Fruit fly (Drosophila melanogaster) whole organism, embryonic: ENCODE results near the gene CG32276.

ENCODE experiments used
- CG10209 ChIP-seq: fragments of 200-800 bp; sonication (Bioruptor generic); optimal IDR thresholded peaks from 3 replicates; lab custom pipeline; 2017; ENCODE audit warnings: missing biosample characterization, mild to moderate bottlenecking, missing genetic modification characterization, missing genetic modification reagents
- CG11696 ChIP-seq: fragments of 200-800 bp; sonication (Bioruptor generic); IDR thresholded peaks from 2 replicates; pipeline ENCODE4 v1.3.6; 2022; ENCODE audit warnings: missing biosample characterization, missing genetic modification characterization
- CG12236 ChIP-seq: fragments of 200-800 bp; sonication (Bioruptor generic); optimal IDR thresholded peaks from 2 replicates; lab custom pipeline; 2016; ENCODE audit warnings: missing biosample characterization, missing genetic modification characterization
- CG12299 ChIP-seq: fragments of 200-800 bp; sonication (Bioruptor generic); optimal IDR thresholded peaks from 2 replicates; lab custom pipeline; 2018; ENCODE audit warnings: missing biosample characterization, mild to moderate bottlenecking, missing genetic modification characterization
- CG1233 ChIP-seq: fragments of 200-800 bp; sonication (Bioruptor generic); optimal IDR thresholded peaks from 4 replicates; lab custom pipeline; 2018; ENCODE audit warnings: missing biosample characterization, mild to moderate bottlenecking, missing genetic modification characterization
- CG12659 ChIP-seq: fragments of 200-800 bp; sonication (Bioruptor generic); optimal IDR thresholded peaks from 3 replicates; lab custom pipeline; 2017; ENCODE audit warnings: mild to moderate bottlenecking, missing biosample characterization, missing genetic modification reagents, missing genetic modification characterization
- CG12744 ChIP-seq: fragments of 200-800 bp; sonication (Bioruptor generic); optimal IDR thresholded peaks from 2 replicates; lab custom pipeline; 2016; ENCODE audit warnings: missing biosample characterization, missing genetic modification characterization
- CG12942 ChIP-seq: fragments of 200-800 bp; sonication (Bioruptor generic); optimal IDR thresholded peaks from 3 replicates; lab custom pipeline; 2016; ENCODE audit warnings: missing biosample characterization, missing genetic modification characterization
- CG14860 ChIP-seq: fragments of 200-800 bp; sonication (Bioruptor generic); IDR thresholded peaks from 3 replicates; pipeline ENCODE4 v1.3.6; 2022; ENCODE audit warnings: missing biosample characterization, missing genetic modification characterization; ENCODE audit not compliant: partially characterized antibody
- CG14965 ChIP-seq: fragments of 200-800 bp; sonication (Bioruptor generic); optimal IDR thresholded peaks from 2 replicates; lab custom pipeline; 2016; ENCODE audit warnings: missing biosample characterization, missing genetic modification characterization, borderline replicate concordance
- CG16779 ChIP-seq: fragments of 200-800 bp; sonication (Bioruptor generic); IDR thresholded peaks from 2 replicates; pipeline ENCODE4 v1.3.6; 2022; ENCODE audit warnings: missing biosample characterization, missing genetic modification characterization
- CG17186 ChIP-seq: fragments of 200-800 bp; sonication (Bioruptor generic); optimal IDR thresholded peaks from 3 replicates; lab custom pipeline; 2017; ENCODE audit warnings: missing biosample characterization, missing genetic modification reagents, missing genetic modification characterization
- CG2129 ChIP-seq: fragments of 200-800 bp; sonication (Bioruptor generic); IDR thresholded peaks from 2 replicates; pipeline ENCODE4 v1.3.6; 2022; ENCODE audit warnings: missing biosample characterization, missing genetic modification characterization; ENCODE audit not compliant: partially characterized antibody
- CG2889 ChIP-seq: fragments of 200-800 bp; sonication (Bioruptor generic); IDR thresholded peaks from 3 replicates; pipeline ENCODE4 v1.3.6; 2022; ENCODE audit warnings: missing biosample characterization, missing genetic modification characterization
- CG30431 ChIP-seq: fragments of 200-800 bp; sonication (Bioruptor generic); optimal IDR thresholded peaks from 2 replicates; lab custom pipeline; 2017; ENCODE audit warnings: missing biosample characterization, missing genetic modification characterization
- CG3163 ChIP-seq: fragments of 200-800 bp; sonication (Bioruptor generic); optimal IDR thresholded peaks from 3 replicates; lab custom pipeline; 2016; ENCODE audit warnings: missing biosample characterization, missing genetic modification characterization
- CG4360 ChIP-seq: fragments of 200-800 bp; sonication (Bioruptor generic); IDR thresholded peaks from 2 replicates; pipeline ENCODE4 v1.3.6; 2022; ENCODE audit warnings: missing biosample characterization, missing genetic modification characterization
- CG6765 ChIP-seq: fragments of 200-800 bp; sonication (Bioruptor generic); optimal IDR thresholded peaks from 3 replicates; lab custom pipeline; 2017; ENCODE audit warnings: missing biosample characterization, mild to moderate bottlenecking, missing genetic modification characterization
- CG7357 ChIP-seq: fragments of 200-800 bp; sonication (Bioruptor generic); IDR thresholded peaks from 3 replicates; pipeline ENCODE4 v1.3.6; 2022; ENCODE audit warnings: missing biosample characterization, missing genetic modification characterization
- CG7372 ChIP-seq: fragments of 200-800 bp; sonication (Bioruptor generic); IDR thresholded peaks from 2 replicates; pipeline ENCODE4 v1.3.6; 2022; ENCODE audit warnings: missing biosample characterization, missing genetic modification characterization
- CG7745 ChIP-seq: fragments of 200-800 bp; sonication (Bioruptor generic); optimal IDR thresholded peaks from 2 replicates; lab custom pipeline; 2018; ENCODE audit warnings: missing biosample characterization, mild to moderate bottlenecking, missing genetic modification characterization, moderate library complexity
- CG7839 ChIP-seq: fragments of 200-800 bp; sonication (Bioruptor generic); optimal IDR thresholded peaks from 3 replicates; lab custom pipeline; 2018; ENCODE audit warnings: missing biosample characterization, mild to moderate bottlenecking, missing genetic modification characterization, moderate library complexity
- CG9215 ChIP-seq: fragments of 200-800 bp; sonication (Bioruptor generic); IDR thresholded peaks from 2 replicates; pipeline ENCODE4 v1.3.6; 2022; ENCODE audit warnings: missing biosample characterization, missing genetic modification characterization
- Dbx ChIP-seq: fragments of 200-800 bp; sonication (Bioruptor generic); IDR thresholded peaks from 3 replicates; pipeline ENCODE4 v1.3.6; 2022; ENCODE audit warnings: missing biosample characterization, missing genetic modification characterization
- Doc3 ChIP-seq: fragments of 200-800 bp; sonication (Bioruptor generic); IDR thresholded peaks from 3 replicates; pipeline ENCODE4 v1.3.6; 2022; ENCODE audit warnings: missing biosample characterization, missing genetic modification characterization; ENCODE audit not compliant: partially characterized antibody
- Gug ChIP-seq: fragments of 200-800 bp; sonication (Bioruptor generic); IDR thresholded peaks from 4 replicates; pipeline ENCODE4 v1.3.6; 2022; ENCODE audit warnings: missing biosample characterization, missing genetic modification characterization
- HmgD ChIP-seq: fragments of 200-800 bp; sonication (Bioruptor generic); optimal IDR thresholded peaks from 3 replicates; lab custom pipeline; 2016; ENCODE audit warnings: missing biosample characterization, missing genetic modification characterization
- Mad ChIP-seq: fragments of 200-800 bp; sonication (Bioruptor generic); optimal IDR thresholded peaks from 2 replicates; lab custom pipeline; 2016; ENCODE audit warnings: missing biosample characterization, missing genetic modification characterization
- Meics ChIP-seq: fragments of 200-800 bp; sonication (Bioruptor generic); optimal IDR thresholded peaks from 2 replicates; lab custom pipeline; 2017; ENCODE audit warnings: missing biosample characterization, mild to moderate bottlenecking, missing genetic modification characterization
- Rx ChIP-seq: fragments of 200-800 bp; sonication (Bioruptor generic); IDR thresholded peaks from 2 replicates; pipeline ENCODE4 v1.3.6; 2022; ENCODE audit warnings: missing biosample characterization, missing genetic modification characterization
- Side ChIP-seq: fragments of 200-800 bp; sonication (Bioruptor generic); optimal IDR thresholded peaks from 2 replicates; lab custom pipeline; 2016; ENCODE audit warnings: missing biosample characterization, missing genetic modification characterization
- abd-A ChIP-seq: fragments of 200-800 bp; sonication (Bioruptor generic); optimal IDR thresholded peaks from 3 replicates; lab custom pipeline; 2019; ENCODE audit warnings: missing biosample characterization, mild to moderate bottlenecking, missing genetic modification characterization, moderate library complexity
- al ChIP-seq: fragments of 200-800 bp; sonication (Bioruptor generic); IDR thresholded peaks from 2 replicates; pipeline ENCODE4 v1.3.6; 2022; ENCODE audit warnings: missing biosample characterization, missing genetic modification characterization
- bigmax ChIP-seq: fragments of 200-800 bp; sonication (Bioruptor generic); optimal IDR thresholded peaks from 2 replicates; lab custom pipeline; 2018; ENCODE audit warnings: missing biosample characterization, mild to moderate bottlenecking, missing genetic modification characterization
- br ChIP-seq: fragments of >200 bp; optimal IDR thresholded peaks from 2 replicates; lab custom pipeline; 2017
- chn ChIP-seq: fragments of 200-800 bp; sonication (Bioruptor generic); optimal IDR thresholded peaks from 2 replicates; lab custom pipeline; 2016; ENCODE audit warnings: missing biosample characterization, missing genetic modification characterization
- eve ChIP-seq, 2 experiments: fragments of >200 bp; optimal IDR thresholded peaks; 2 replicates each; lab custom pipeline; 2017; ENCODE audit warnings: missing biosample characterization in 2 of 2, missing genetic modification characterization in 2 of 2
- fd102C ChIP-seq: fragments of 200-800 bp; sonication (Bioruptor generic); optimal IDR thresholded peaks from 2 replicates; lab custom pipeline; 2018; ENCODE audit warnings: missing biosample characterization, mild to moderate bottlenecking, missing genetic modification characterization, moderate library complexity
- fd3F ChIP-seq: fragments of 200-800 bp; sonication (Bioruptor generic); optimal IDR thresholded peaks from 2 replicates; lab custom pipeline; 2018; ENCODE audit warnings: missing biosample characterization, mild to moderate bottlenecking, missing genetic modification characterization, moderate library complexity
- fd96Cb ChIP-seq: fragments of 200-800 bp; sonication (Bioruptor generic); optimal IDR thresholded peaks from 2 replicates; lab custom pipeline; 2018; ENCODE audit warnings: missing biosample characterization, mild to moderate bottlenecking, missing genetic modification characterization, moderate library complexity
- grn ChIP-seq: fragments of 200-800 bp; sonication (Bioruptor generic); optimal IDR thresholded peaks from 3 replicates; lab custom pipeline; 2017; ENCODE audit warnings: missing biosample characterization, missing genetic modification characterization
- hb ChIP-seq: fragments of 200-800 bp; sonication (Bioruptor generic); IDR thresholded peaks from 3 replicates; pipeline ENCODE4 v1.3.6; 2022; ENCODE audit warnings: missing biosample characterization, missing genetic modification characterization; ENCODE audit not compliant: partially characterized antibody
- lbe ChIP-seq: fragments of 200-800 bp; sonication (Bioruptor generic); optimal IDR thresholded peaks from 2 replicates; lab custom pipeline; 2016; ENCODE audit warnings: missing biosample characterization, mild to moderate bottlenecking, missing genetic modification characterization
- mld ChIP-seq: fragments of 200-800 bp; sonication (Bioruptor generic); IDR thresholded peaks from 3 replicates; pipeline ENCODE4 v1.3.6; 2022; ENCODE audit warnings: missing biosample characterization, missing genetic modification characterization; ENCODE audit not compliant: partially characterized antibody
- org-1 ChIP-seq: fragments of 200-800 bp; sonication (Bioruptor generic); optimal IDR thresholded peaks from 2 replicates; lab custom pipeline; 2017; ENCODE audit warnings: missing biosample characterization, missing genetic modification characterization
- sim ChIP-seq: fragments of 200-800 bp; sonication (Bioruptor generic); IDR thresholded peaks from 2 replicates; pipeline ENCODE4 v1.3.6; 2022; ENCODE audit warnings: missing biosample characterization, missing genetic modification characterization
- slp2 ChIP-seq: fragments of 200-800 bp; sonication (Bioruptor generic); optimal IDR thresholded peaks from 2 replicates; lab custom pipeline; 2016; ENCODE audit warnings: missing biosample characterization, missing genetic modification characterization
- tin ChIP-seq: fragments of 200-800 bp; sonication (Bioruptor generic); optimal IDR thresholded peaks from 3 replicates; lab custom pipeline; 2016; ENCODE audit warnings: missing biosample characterization, missing genetic modification characterization
- tio ChIP-seq: fragments of 200-800 bp; sonication (Bioruptor generic); optimal IDR thresholded peaks from 2 replicates; lab custom pipeline; 2017; ENCODE audit warnings: missing biosample characterization, missing genetic modification characterization, inconsistent platforms
- wek ChIP-seq: fragments of 200-800 bp; sonication (Bioruptor generic); optimal IDR thresholded peaks from 3 replicates; lab custom pipeline; 2018; ENCODE audit warnings: missing biosample characterization, mild to moderate bottlenecking, missing genetic modification characterization, moderate library complexity

The CG32276 gene

DNA sequence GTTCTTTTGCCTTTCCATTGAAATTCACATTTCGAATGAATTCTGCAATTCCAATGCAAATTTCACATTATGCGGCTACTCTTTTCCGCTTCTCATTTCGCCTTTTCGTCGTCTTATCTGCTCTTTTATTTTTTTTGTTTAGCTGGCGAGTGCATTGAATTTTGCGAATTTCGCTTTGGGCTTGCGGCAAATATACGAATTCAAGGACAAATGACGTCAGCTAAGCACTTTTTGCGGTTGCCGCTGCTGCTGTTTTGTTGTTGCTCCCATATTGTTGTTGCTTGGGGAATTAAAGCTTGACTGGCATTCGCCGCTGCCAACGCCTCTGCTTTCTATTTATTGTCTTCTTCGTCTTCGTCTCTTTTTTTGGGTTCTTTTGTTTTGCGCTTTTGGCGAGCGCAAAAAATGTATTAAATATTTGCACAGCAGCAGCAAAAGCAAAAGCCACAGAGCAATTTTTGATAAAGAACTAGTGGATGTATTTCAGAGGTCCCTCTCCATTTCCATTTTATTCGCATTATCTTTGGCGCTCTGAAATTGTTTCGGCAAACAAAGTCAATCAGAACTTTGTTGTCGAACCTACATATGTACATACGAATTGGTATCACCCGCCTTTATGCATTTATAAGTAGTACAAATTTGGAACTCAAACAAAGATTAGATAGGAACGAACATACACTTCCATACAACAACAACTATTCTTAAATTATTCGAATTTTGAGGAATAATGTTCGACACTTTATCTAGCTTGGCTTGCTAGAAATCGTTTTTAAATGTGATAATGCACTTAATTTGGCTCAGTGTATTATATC, 41.1 kb upstream of the CG32276 start (continued):
- no peak for TF ChIP-seq fd96Cb (tag; lab: Kevin White, UChicago)
- TF ChIP-seq CG11696 (GFP tag; lab: Robert Waterston, UW) = no peak
- no peak for TF ChIP-seq tin (GFP tag; lab: Kevin White, UChicago)
- no peak for TF ChIP-seq CG12236 (GFP tag; lab: Kevin White, UChicago)
- TF ChIP-seq al (GFP tag; lab: Robert Waterston, UW) = no peak
- TF ChIP-seq CG9215 (GFP tag; lab: Robert Waterston, UW) = no peak
- TF ChIP-seq Mad (GFP tag; lab: Kevin White, UChicago) = no peak
- no peak for TF ChIP-seq CG2889 (GFP tag; lab: Robert Waterston, UW)
- TF ChIP-seq eve (GFP tag; optimal IDR thresholded peaks at IDR 0.05; lab: Kevin White, UChicago) = no peak
- no peak for TF ChIP-seq CG1233
- 0 out of 2 replicates have a peak, but pooled peaks have one; percentile 29 for TF ChIP-seq CG4360 (GFP tag; lab: Robert Waterston, UW)
- TF ChIP-seq br = no peak
- no peak for TF ChIP-seq abd-A (tag; lab: Kevin White, UChicago)
- TF ChIP-seq hb (GFP tag; lab: Robert Waterston, UW) = no peak
- no peak for TF ChIP-seq CG30431 (GFP tag; lab: Kevin White, UChicago)
- no peak for TF ChIP-seq Gug (GFP tag; lab: Robert Waterston, UW)
- no peak for TF ChIP-seq slp2 (GFP tag; lab: Kevin White, UChicago)
- no peak for TF ChIP-seq Dbx (GFP tag; lab: Robert Waterston, UW)
- TF ChIP-seq CG17186 (GFP tag; lab: Kevin White, UChicago) = no peak
- TF ChIP-seq HmgD (GFP tag; lab: Kevin White, UChicago) = no peak
- no peak for TF ChIP-seq CG10209 (GFP tag; lab: Kevin White, UChicago)
- no peak for TF ChIP-seq CG14860 (GFP tag; lab: Robert Waterston, UW)
- no peak for TF ChIP-seq CG7372 (GFP tag; lab: Robert Waterston, UW)
- no peak for TF ChIP-seq wek (GFP tag; lab: Kevin White, UChicago)
- TF ChIP-seq lbe (GFP tag; lab: Kevin White, UChicago) = peak; percentile 44
- no peak for TF ChIP-seq fd102C
- TF ChIP-seq CG7839 (tag; lab: Kevin White, UChicago) = no peak
- TF ChIP-seq CG3163 = no peak
- no peak for TF ChIP-seq mld (GFP tag; lab: Robert Waterston, UW)
- no peak for TF ChIP-seq CG6765 (GFP tag; lab: Kevin White, UChicago)
- peak; percentile 51 for TF ChIP-seq grn (GFP tag; lab: Kevin White, UChicago)
- no peak for TF ChIP-seq org-1 (GFP tag; lab: Kevin White, UChicago)
- no peak for TF ChIP-seq tio (GFP tag; lab: Kevin White, UChicago)
- TF ChIP-seq CG12659 (GFP tag; lab: Kevin White, UChicago) = no peak
- TF ChIP-seq CG12744 (GFP tag; lab: Kevin White, UChicago) = no peak
- TF ChIP-seq CG7357 (GFP tag; lab: Robert Waterston, UW) = no peak
- TF ChIP-seq Side (GFP tag; lab: Kevin White, UChicago) = no peak
- TF ChIP-seq CG7745 (tag; lab: Kevin White, UChicago) = peak; percentile 50
- no peak for TF ChIP-seq fd3F (GFP tag; lab: Kevin White, UChicago)
- no peak for TF ChIP-seq CG16779
- no peak for TF ChIP-seq chn (GFP tag; lab: Kevin White, UChicago)
- TF ChIP-seq sim (GFP tag; lab: Robert Waterston, UW) = no peak
- no peak for TF ChIP-seq bigmax
- TF ChIP-seq CG14965 = no peak
- TF ChIP-seq Doc3 = no peak
- no peak for TF ChIP-seq CG12942 (GFP tag; lab: Kevin White, UChicago)
- no peak for TF ChIP-seq CG2129 (GFP tag; lab: Robert Waterston, UW)
- TF ChIP-seq CG12299 (tag; lab: Kevin White, UChicago) = no peak
- TF ChIP-seq Meics (GFP tag; lab: Kevin White, UChicago) = no peak
- no peak for TF ChIP-seq Rx
